Fruit fly (Drosophila melanogaster): ENCODE data around the gene glec.

The glec gene

DNA sequence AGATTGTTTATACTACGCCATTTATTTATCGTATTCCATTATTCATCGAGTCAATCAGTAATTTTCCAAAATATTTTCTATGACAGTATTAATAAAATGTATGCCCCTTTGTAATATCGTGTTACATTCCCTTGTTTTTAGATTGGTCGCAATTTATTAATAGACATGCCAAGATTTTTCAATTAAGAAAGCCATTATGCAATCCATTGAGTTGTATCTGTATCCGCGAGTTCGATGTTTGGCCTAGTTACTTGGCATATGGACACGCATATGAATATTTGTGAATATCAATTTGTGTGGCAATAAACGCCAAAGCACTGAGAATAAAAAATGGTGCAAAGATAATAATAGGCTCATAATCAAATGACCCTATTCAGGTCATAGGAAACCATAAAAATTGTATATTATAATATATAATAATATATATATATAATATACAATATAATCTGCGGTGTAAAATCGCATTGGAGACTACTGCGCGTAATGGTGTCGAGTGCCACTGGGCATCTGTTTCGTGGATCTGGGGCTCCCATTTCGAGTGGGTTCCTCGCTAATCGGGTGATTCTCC lies 7.8 kb upstream of the glec start (continued):
- TF ChIP-seq gsb-n (tag; optimal IDR thresholded peaks at IDR 0.05) = no peak
- no peak for TF ChIP-seq Nf-YC (tag; optimal IDR thresholded peaks at IDR 0.05)
- peak; percentile 19 for TF ChIP-seq sens (GFP tag)
- no peak for TF ChIP-seq amos (GFP tag; IDR thresholded peaks at IDR 0.05; ENCODE audit: partially characterized antibody)
- TF ChIP-seq dpn (GFP tag; optimal IDR thresholded peaks at IDR 0.05) = no peak
- no peak for TF ChIP-seq Doc3 (GFP tag; IDR thresholded peaks at IDR 0.05; ENCODE audit: partially characterized antibody)
- TF ChIP-seq CG9437 (GFP tag; optimal IDR thresholded peaks at IDR 0.05) = no peak
- TF ChIP-seq CG7928 (GFP tag; optimal IDR thresholded peaks at IDR 0.05) = no peak
- no peak for TF ChIP-seq ERR (GFP tag; optimal IDR thresholded peaks at IDR 0.05)
- no peak for TF ChIP-seq Elba2 (GFP tag; optimal IDR thresholded peaks at IDR 0.05)
- 0 out of 2 replicates have a peak, but pooled peaks have one; percentile 9 for TF ChIP-seq CG10366 (GFP tag; IDR thresholded peaks at IDR 0.05)
- no peak for TF ChIP-seq D (optimal IDR thresholded peaks at IDR 0.05)
- no peak for TF ChIP-seq D (GFP tag; optimal IDR thresholded peaks at IDR 0.05)
- no peak for TF ChIP-seq psq (GFP tag; optimal IDR thresholded peaks at IDR 0.05)
- peak; percentile 14; the same call in 1 of the 2 replicates for TF ChIP-seq CG14441 (GFP tag; IDR thresholded peaks at IDR 0.05)
- peak; percentile 5 for TF ChIP-seq CG6813 (GFP tag; optimal IDR thresholded peaks at IDR 0.05)
- TF ChIP-seq Meics (GFP tag; optimal IDR thresholded peaks at IDR 0.05) = no peak

DNA sequence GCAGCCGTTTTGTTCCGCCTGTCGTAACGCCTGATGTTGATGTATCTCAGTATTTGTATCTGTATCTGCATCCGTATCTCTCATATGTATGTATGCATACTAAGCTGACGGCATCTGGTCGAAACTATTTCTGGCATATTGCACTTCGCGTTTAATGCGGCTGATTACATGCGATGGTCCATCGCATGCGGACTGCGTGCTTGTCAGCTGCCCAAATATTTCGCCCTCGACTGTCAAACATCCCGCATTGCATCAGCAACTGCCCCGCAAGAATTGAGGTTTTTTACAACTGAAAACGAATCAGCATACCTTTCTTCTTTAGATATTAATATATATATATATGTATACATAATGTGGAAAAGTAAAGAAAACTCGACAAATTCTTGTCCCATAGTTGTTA lies 6.8 kb upstream of the glec start:
- TF ChIP-seq az2 (GFP tag; optimal IDR thresholded peaks at IDR 0.05) = no peak
- peak; percentile 34 for TF ChIP-seq gsb-n (tag; optimal IDR thresholded peaks at IDR 0.05)
- peak; percentile 36; the same call in 1 of the 2 replicates for TF ChIP-seq vvl (GFP tag; IDR thresholded peaks at IDR 0.05)
- peak; percentile 7 for TF ChIP-seq CG11504 (tag; optimal IDR thresholded peaks at IDR 0.05)
- TF ChIP-seq Sox100B (GFP tag; optimal IDR thresholded peaks at IDR 0.05) = peak; percentile 3
- TF ChIP-seq mirr (GFP tag; optimal IDR thresholded peaks at IDR 0.05) = no peak
- TF ChIP-seq ind (GFP tag; optimal IDR thresholded peaks at IDR 0.05) = no peak
- no peak for TF ChIP-seq cad (GFP tag; optimal IDR thresholded peaks at IDR 0.05)
- peak; percentile 80 for TF ChIP-seq CG15073 (GFP tag; optimal IDR thresholded peaks at IDR 0.05)
- no peak for TF ChIP-seq CG18011 (GFP tag; optimal IDR thresholded peaks at IDR 0.05)
- TF ChIP-seq Vsx1 (GFP tag; optimal IDR thresholded peaks at IDR 0.05) = no peak
- peak; percentile 6; the same call in 1 of the 3 replicates for TF ChIP-seq CG2199 (GFP tag; IDR thresholded peaks at IDR 0.05)

dm6 chr3R:21862137-21862850 lies 6.2 kb upstream of the glec start:
- peak in 1 of 3 experiments; percentile 0 for TF ChIP-seq Stat92E (GFP tag; optimal IDR thresholded peaks at IDR 0.05)
- TF ChIP-seq cas (GFP tag; IDR thresholded peaks at IDR 0.05) = no peak
- peak; percentile 0 for TF ChIP-seq slp2 (GFP tag; optimal IDR thresholded peaks at IDR 0.05)
- TF ChIP-seq CG14965 (GFP tag; optimal IDR thresholded peaks at IDR 0.05; ENCODE audit: borderline replicate concordance) = no peak
- no peak for TF ChIP-seq cwo (GFP tag; optimal IDR thresholded peaks at IDR 0.05)
- TF ChIP-seq eyg (GFP tag; optimal IDR thresholded peaks at IDR 0.05) = no peak
- TF ChIP-seq CG43689 (GFP tag; IDR thresholded peaks at IDR 0.05) = 0 out of 2 replicates have a peak, but pooled peaks have one; percentile 16
- peak; percentile 69 for TF ChIP-seq CG1602 (GFP tag; optimal IDR thresholded peaks at IDR 0.05)
- peak; percentile 81 for TF ChIP-seq CG7839 (tag; optimal IDR thresholded peaks at IDR 0.05)
- peak; percentile 81 for TF ChIP-seq gce (GFP tag; IDR thresholded peaks at IDR 0.05)
- TF ChIP-seq Ptx1 (GFP tag; IDR thresholded peaks at IDR 0.05) = peak; percentile 72
- no peak for TF ChIP-seq Hey (tag; optimal IDR thresholded peaks at IDR 0.05)
- peak; percentile 60 for TF ChIP-seq CG5180 (GFP tag; optimal IDR thresholded peaks at IDR 0.05)
- peak; percentile 13 for TF ChIP-seq Nf-YC (tag; optimal IDR thresholded peaks at IDR 0.05)
- peak; percentile 69 for TF ChIP-seq CG30020 (tag; optimal IDR thresholded peaks at IDR 0.05)
- TF ChIP-seq CG4854 (GFP tag; optimal IDR thresholded peaks at IDR 0.05) = peak; percentile 53
- peak; percentile 0 for TF ChIP-seq vfl (GFP tag; optimal IDR thresholded peaks at IDR 0.05)
- TF ChIP-seq onecut (GFP tag; IDR thresholded peaks at IDR 0.05) = peak; percentile 57
- TF ChIP-seq CG1647 (GFP tag; optimal IDR thresholded peaks at IDR 0.05) = peak; percentile 29
- peak; percentile 50; the same call in 1 of the 3 replicates for TF ChIP-seq dysf (GFP tag; IDR thresholded peaks at IDR 0.05)
